Fruit fly (Drosophila melanogaster) Kc167 (cell line): ENCODE data around the gene roq.

ENCODE experiments used
- Sin3A ChIP-seq: fragments of >200 bp; optimal IDR thresholded peaks from 2 replicates; lab custom pipeline; 2018; ENCODE audit warnings: missing external identifiers
- h ChIP-seq: fragments of >200 bp; optimal IDR thresholded peaks from 3 replicates; lab custom pipeline; 2018; ENCODE audit warnings: missing external identifiers
- insv ChIP-seq: fragments of >200 bp; optimal IDR thresholded peaks from 3 replicates; lab custom pipeline; 2018; ENCODE audit warnings: missing external identifiers
- psq ChIP-seq: fragments of >200 bp; optimal IDR thresholded peaks from 2 replicates; lab custom pipeline; 2017; ENCODE audit warnings: missing external identifiers
- ttk ChIP-seq: sonication (Bioruptor generic); optimal IDR thresholded peaks from 2 replicates; lab custom pipeline; 2017; ENCODE audit warnings: missing external identifiers

- TF ChIP-seq psq (lab: Kevin White, UChicago) (no peak), insv (no peak), h (lab: Kevin White, UChicago) (no peak), ttk (lab: Kevin White, UChicago) (no peak), Sin3A (lab: Kevin White, UChicago) (no peak)
Observed at dm6 chr3L:16339463-16339862, 38.9 kb downstream of the roq start.
